Fruit fly (Drosophila melanogaster): ENCODE data around the gene Alg13.

The Alg13 gene

dm6 chr3R:29089662-29090007 is 48.7 kb downstream of the Alg13 start (continued):
- TF ChIP-seq CG4707 (GFP tag; optimal IDR thresholded peaks at IDR 0.05): no peak
- no peak for TF ChIP-seq CG16815 (GFP tag; optimal IDR thresholded peaks at IDR 0.05)
- TF ChIP-seq ftz-f1 (GFP tag; optimal IDR thresholded peaks at IDR 0.05): peak; percentile 35
- peak; percentile 43 for TF ChIP-seq CG10979 (tag; optimal IDR thresholded peaks at IDR 0.05)
- no peak for TF ChIP-seq CG17385 (GFP tag; optimal IDR thresholded peaks at IDR 0.05)
- TF ChIP-seq CG12219 (GFP tag; optimal IDR thresholded peaks at IDR 0.05): no peak
- peak; percentile 45 for TF ChIP-seq al (GFP tag; IDR thresholded peaks at IDR 0.05)
- no peak for TF ChIP-seq ash1 (GFP tag; optimal IDR thresholded peaks at IDR 0.05)
- TF ChIP-seq Oaz (GFP tag; IDR thresholded peaks at IDR 0.05): no peak
- no peak for TF ChIP-seq ac (GFP tag; optimal IDR thresholded peaks at IDR 0.05)
- TF ChIP-seq bbx (GFP tag; IDR thresholded peaks at IDR 0.05; ENCODE audit: partially characterized antibody): no peak
- no peak for TF ChIP-seq dmrt11E (tag; optimal IDR thresholded peaks at IDR 0.05)
- TF ChIP-seq BEAF-32 (GFP tag; optimal IDR thresholded peaks at IDR 0.05): no peak
- TF ChIP-seq CG32532 (GFP tag; IDR thresholded peaks at IDR 0.05): peak; percentile 67
- TF ChIP-seq CG16863 (GFP tag; optimal IDR thresholded peaks at IDR 0.05): no peak
- TF ChIP-seq CG17186 (GFP tag; optimal IDR thresholded peaks at IDR 0.05): no peak
- TF ChIP-seq lab (GFP tag; optimal IDR thresholded peaks at IDR 0.05): peak; percentile 79
- TF ChIP-seq CG14965 (GFP tag; optimal IDR thresholded peaks at IDR 0.05; ENCODE audit: borderline replicate concordance): no peak
- no peak for TF ChIP-seq CG2116 (GFP tag; optimal IDR thresholded peaks at IDR 0.05)
- TF ChIP-seq Sox102F (GFP tag; optimal IDR thresholded peaks at IDR 0.05): no peak
- TF ChIP-seq zen2 (GFP tag; IDR thresholded peaks at IDR 0.05; ENCODE audit: partially characterized antibody): no peak
- TF ChIP-seq ci (GFP tag; IDR thresholded peaks at IDR 0.05): no peak
- no peak for TF ChIP-seq Mes4 (GFP tag; optimal IDR thresholded peaks at IDR 0.05)
- no peak for TF ChIP-seq Ssrp (tag; optimal IDR thresholded peaks at IDR 0.05)
- no peak for TF ChIP-seq gfzf (GFP tag; optimal IDR thresholded peaks at IDR 0.05)
- TF ChIP-seq gce (GFP tag; IDR thresholded peaks at IDR 0.05): no peak
- TF ChIP-seq odd (GFP tag; optimal IDR thresholded peaks at IDR 0.05): no peak
- peak; percentile 46 for TF ChIP-seq fd96Cb (tag; optimal IDR thresholded peaks at IDR 0.05)
- TF ChIP-seq Aef1 (GFP tag; IDR thresholded peaks at IDR 0.05): peak; percentile 45; the same call in 1 of the 3 replicates
- TF ChIP-seq CG7963 (GFP tag; IDR thresholded peaks at IDR 0.05; ENCODE audit: partially characterized antibody): no peak
- peak; percentile 27 for TF ChIP-seq D19B (GFP tag; optimal IDR thresholded peaks at IDR 0.05)
- peak; percentile 49 for TF ChIP-seq cwo (GFP tag; optimal IDR thresholded peaks at IDR 0.05)
- TF ChIP-seq fru (optimal IDR thresholded peaks at IDR 0.05): no peak
- TF ChIP-seq maf-S (GFP tag; optimal IDR thresholded peaks at IDR 0.05): no peak
- TF ChIP-seq CHES-1-like (GFP tag; optimal IDR thresholded peaks at IDR 0.05): no peak
- TF ChIP-seq ken (GFP tag; IDR thresholded peaks at IDR 0.05): no peak
- TF ChIP-seq fd64A (GFP tag; optimal IDR thresholded peaks at IDR 0.05): no peak
- TF ChIP-seq CG6854 (GFP tag; optimal IDR thresholded peaks at IDR 0.05): peak; percentile 50
- no peak for TF ChIP-seq CG16813 (GFP tag; IDR thresholded peaks at IDR 0.05; ENCODE audit: partially characterized antibody)
- TF ChIP-seq bowl (GFP tag; IDR thresholded peaks at IDR 0.05): no peak
- TF ChIP-seq bcd (GFP tag; optimal IDR thresholded peaks at IDR 0.05): peak; percentile 55
- TF ChIP-seq Dref (GFP tag; IDR thresholded peaks at IDR 0.05): no peak
- TF ChIP-seq fd102C (GFP tag; optimal IDR thresholded peaks at IDR 0.05): no peak
- TF ChIP-seq Bdp1 (GFP tag; optimal IDR thresholded peaks at IDR 0.05): no peak
- no peak for TF ChIP-seq Camta (GFP tag; optimal IDR thresholded peaks at IDR 0.05)
- no peak for TF ChIP-seq CG1529 (GFP tag; optimal IDR thresholded peaks at IDR 0.05)
- TF ChIP-seq fu2 (GFP tag; optimal IDR thresholded peaks at IDR 0.05): no peak
- peak; percentile 55 for TF ChIP-seq tin (GFP tag; optimal IDR thresholded peaks at IDR 0.05)
- no peak for TF ChIP-seq CG12236 (GFP tag; optimal IDR thresholded peaks at IDR 0.05)
- TF ChIP-seq CG12744 (GFP tag; optimal IDR thresholded peaks at IDR 0.05): no peak
- TF ChIP-seq crc (GFP tag; optimal IDR thresholded peaks at IDR 0.05): no peak
- TF ChIP-seq jing (GFP tag; optimal IDR thresholded peaks at IDR 0.05): no peak
